Worm (Caenorhabditis elegans): ENCODE measurements around the gene cng-3.

DNA sequence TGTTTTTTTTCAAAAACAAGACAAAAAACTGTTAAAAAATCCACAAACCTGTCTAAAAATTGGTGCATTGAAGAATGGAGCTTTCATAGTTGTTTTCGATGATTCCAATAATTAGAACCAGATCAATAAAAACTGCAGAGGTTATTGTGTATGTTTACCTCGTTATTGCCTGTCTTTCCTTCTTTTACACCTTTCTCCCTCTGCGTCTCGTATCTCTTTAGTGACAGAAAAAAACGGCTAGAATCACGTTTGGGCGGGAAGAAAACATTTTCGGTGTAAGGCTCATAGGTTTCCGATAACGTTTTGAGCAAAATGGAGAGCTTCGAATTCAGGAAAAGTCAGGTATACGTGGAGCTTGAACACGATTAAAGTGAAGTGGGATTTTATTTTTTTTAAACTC, 27.8 kb upstream of the cng-3 start, which contains the start of gene ethe-1:
- TF ChIP-seq lin-11 (tag; optimal IDR thresholded peaks at IDR 0.05) (no peak), ztf-1 (GFP tag; conservative IDR thresholded peaks at IDR 0.05) (no peak), aly-2 (tag; optimal IDR thresholded peaks at IDR 0.05) (no peak), unc-39 (tag; optimal IDR thresholded peaks at IDR 0.05) (no peak), egl-27 (tag; optimal IDR thresholded peaks at IDR 0.05) (no peak), unc-62 (GFP tag; optimal IDR thresholded peaks at IDR 0.05) (no peak), zag-1 (tag; optimal IDR thresholded peaks at IDR 0.05) (no peak), lsy-2 (tag; optimal IDR thresholded peaks at IDR 0.05) (no peak), ceh-82 (tag; optimal IDR thresholded peaks at IDR 0.05) (no peak), gmeb-1 (tag; optimal IDR thresholded peaks at IDR 0.05) (no peak), ceh-16 (tag; optimal IDR thresholded peaks at IDR 0.05) (no peak), ztf-11 (tag; optimal IDR thresholded peaks at IDR 0.05) (no peak)
